Fruit fly (Drosophila melanogaster) whole organism, embryonic: ENCODE measurements around the gene CG9674.

ENCODE experiments used
- Blimp-1 ChIP-seq: fragments of 200-800 bp; sonication (Bioruptor generic); optimal IDR thresholded peaks from 3 replicates; lab custom pipeline; 2018; ENCODE audit warnings: missing biosample characterization, missing genetic modification characterization, mild to moderate bottlenecking, moderate library complexity, missing genetic modification reagents
- BtbVII ChIP-seq: fragments of 200-800 bp; sonication (Bioruptor generic); optimal IDR thresholded peaks from 3 replicates; lab custom pipeline; 2017; ENCODE audit warnings: missing biosample characterization, mild to moderate bottlenecking, missing genetic modification characterization
- CG10543 ChIP-seq: fragments of 200-800 bp; sonication (Bioruptor generic); optimal IDR thresholded peaks from 3 replicates; lab custom pipeline; 2017; ENCODE audit warnings: missing biosample characterization, mild to moderate bottlenecking, missing genetic modification characterization, moderate library complexity
- CG11085 ChIP-seq: fragments of 200-800 bp; sonication (Bioruptor generic); IDR thresholded peaks from 2 replicates; pipeline ENCODE4 v1.3.6; 2022; ENCODE audit warnings: missing biosample characterization, missing genetic modification characterization
- CG13894 ChIP-seq: fragments of 200-800 bp; sonication (Bioruptor generic); optimal IDR thresholded peaks from 3 replicates; lab custom pipeline; 2018; ENCODE audit warnings: missing biosample characterization, mild to moderate bottlenecking, missing genetic modification characterization, moderate library complexity
- CG14710 ChIP-seq: fragments of 200-800 bp; sonication (Bioruptor generic); optimal IDR thresholded peaks from 3 replicates; lab custom pipeline; 2019; ENCODE audit warnings: missing biosample characterization, mild to moderate bottlenecking, missing genetic modification characterization, moderate library complexity
- CG14860 ChIP-seq: fragments of 200-800 bp; sonication (Bioruptor generic); IDR thresholded peaks from 3 replicates; pipeline ENCODE4 v1.3.6; 2022; ENCODE audit warnings: missing biosample characterization, missing genetic modification characterization; ENCODE audit not compliant: partially characterized antibody
- CG17568 ChIP-seq: fragments of 200-800 bp; sonication (Bioruptor generic); optimal IDR thresholded peaks from 2 replicates; lab custom pipeline; 2018; ENCODE audit warnings: missing biosample characterization, mild to moderate bottlenecking, missing genetic modification characterization, moderate library complexity
- CG17612 ChIP-seq: fragments of 200-800 bp; sonication (Bioruptor generic); IDR thresholded peaks from 2 replicates; pipeline ENCODE4 v1.3.6; 2022; ENCODE audit warnings: missing biosample characterization, missing genetic modification characterization
- CG4282 ChIP-seq: fragments of 200-800 bp; sonication (Bioruptor generic); optimal IDR thresholded peaks from 2 replicates; lab custom pipeline; 2016; ENCODE audit warnings: missing biosample characterization, missing genetic modification characterization
- CG4360 ChIP-seq: fragments of 200-800 bp; sonication (Bioruptor generic); IDR thresholded peaks from 2 replicates; pipeline ENCODE4 v1.3.6; 2022; ENCODE audit warnings: missing biosample characterization, missing genetic modification characterization
- CG4617 ChIP-seq: fragments of 200-800 bp; sonication (Bioruptor generic); optimal IDR thresholded peaks from 3 replicates; lab custom pipeline; 2016; ENCODE audit warnings: missing biosample characterization, missing genetic modification characterization, borderline replicate concordance
- CG6765 ChIP-seq: fragments of 200-800 bp; sonication (Bioruptor generic); optimal IDR thresholded peaks from 3 replicates; lab custom pipeline; 2017; ENCODE audit warnings: missing biosample characterization, mild to moderate bottlenecking, missing genetic modification characterization
- CG7271 ChIP-seq: fragments of 200-800 bp; sonication (Bioruptor generic); optimal IDR thresholded peaks from 2 replicates; lab custom pipeline; 2018; ENCODE audit warnings: missing biosample characterization, mild to moderate bottlenecking, missing genetic modification characterization, moderate library complexity
- CG8281 ChIP-seq: fragments of 200-800 bp; sonication (Bioruptor generic); optimal IDR thresholded peaks from 2 replicates; lab custom pipeline; 2018; ENCODE audit warnings: missing biosample characterization, mild to moderate bottlenecking, missing genetic modification characterization, moderate library complexity
- CG9876 ChIP-seq: fragments of 200-800 bp; sonication (Bioruptor generic); optimal IDR thresholded peaks from 2 replicates; lab custom pipeline; 2016; ENCODE audit warnings: missing biosample characterization, missing genetic modification characterization
- CTCF ChIP-seq: fragments of 200-800 bp; sonication (Bioruptor generic); optimal IDR thresholded peaks from 2 replicates; lab custom pipeline; 2017; ENCODE audit warnings: missing biosample characterization, mild to moderate bottlenecking, missing genetic modification characterization, moderate library complexity
- Doc2 ChIP-seq: fragments of 200-800 bp; sonication (Bioruptor generic); IDR thresholded peaks from 2 replicates; pipeline ENCODE4 v1.3.6; 2022; ENCODE audit warnings: missing biosample characterization, missing genetic modification characterization
- Dp ChIP-seq: fragments of 200-800 bp; sonication (Bioruptor generic); optimal IDR thresholded peaks from 2 replicates; lab custom pipeline; 2018; ENCODE audit warnings: missing biosample characterization, mild to moderate bottlenecking, missing genetic modification characterization, moderate library complexity
- Ets65A ChIP-seq: fragments of 200-800 bp; sonication (Bioruptor generic); peaks from one replicate; lab custom pipeline; 2016; ENCODE audit warnings: missing biosample characterization, missing genetic modification characterization
- Gsc ChIP-seq: fragments of 200-800 bp; sonication (Bioruptor generic); IDR thresholded peaks from 2 replicates; pipeline ENCODE4 v1.3.6; 2022; ENCODE audit warnings: missing biosample characterization, missing genetic modification characterization
- HLH3B ChIP-seq: fragments of 200-800 bp; sonication (Bioruptor generic); IDR thresholded peaks from 2 replicates; pipeline ENCODE4 v1.3.6; 2022; ENCODE audit warnings: missing biosample characterization, missing genetic modification characterization
- Hr78 ChIP-seq, 2 experiments: fragments of 200-800 bp in 1 of 2; fragments of >200 bp in 1 of 2; sonication (Bioruptor generic) in 1 of 2; optimal IDR thresholded peaks; 2 replicates each; lab custom pipeline; 2017 to 2019; ENCODE audit warnings: missing biosample characterization in 2 of 2, missing genetic modification characterization in 2 of 2, mild to moderate bottlenecking in 1 of 2, moderate library complexity in 1 of 2
- Lim3 ChIP-seq: fragments of 200-800 bp; sonication (Bioruptor generic); IDR thresholded peaks from 2 replicates; pipeline ENCODE4 v1.3.6; 2022; ENCODE audit warnings: missing biosample characterization, missing genetic modification characterization
- Oaz ChIP-seq: fragments of 200-800 bp; sonication (Bioruptor generic); IDR thresholded peaks from 2 replicates; pipeline ENCODE4 v1.3.6; 2022; ENCODE audit warnings: missing biosample characterization, missing genetic modification characterization
- Side ChIP-seq: fragments of 200-800 bp; sonication (Bioruptor generic); optimal IDR thresholded peaks from 2 replicates; lab custom pipeline; 2016; ENCODE audit warnings: missing biosample characterization, missing genetic modification characterization
- Sox100B ChIP-seq: fragments of 200-800 bp; sonication (Bioruptor generic); optimal IDR thresholded peaks from 3 replicates; lab custom pipeline; 2018; ENCODE audit warnings: missing biosample characterization, mild to moderate bottlenecking, missing genetic modification characterization
- Sry-β ChIP-seq: fragments of 200-800 bp; sonication (Bioruptor generic); optimal IDR thresholded peaks from 2 replicates; lab custom pipeline; 2018; ENCODE audit warnings: missing biosample characterization, mild to moderate bottlenecking, missing genetic modification characterization, moderate library complexity
- al ChIP-seq: fragments of 200-800 bp; sonication (Bioruptor generic); IDR thresholded peaks from 2 replicates; pipeline ENCODE4 v1.3.6; 2022; ENCODE audit warnings: missing biosample characterization, missing genetic modification characterization
- ap ChIP-seq: fragments of 200-800 bp; sonication (Bioruptor generic); IDR thresholded peaks from 2 replicates; pipeline ENCODE4 v1.3.6; 2022; ENCODE audit warnings: missing biosample characterization, missing genetic modification characterization
- ara ChIP-seq: fragments of 200-800 bp; sonication (Bioruptor generic); IDR thresholded peaks from 2 replicates; pipeline ENCODE4 v1.3.6; 2022; ENCODE audit warnings: missing biosample characterization, missing genetic modification characterization
- bigmax ChIP-seq: fragments of 200-800 bp; sonication (Bioruptor generic); optimal IDR thresholded peaks from 2 replicates; lab custom pipeline; 2018; ENCODE audit warnings: missing biosample characterization, mild to moderate bottlenecking, missing genetic modification characterization
- cad ChIP-seq: fragments of >200 bp; optimal IDR thresholded peaks from 2 replicates; lab custom pipeline; 2017; ENCODE audit warnings: missing biosample characterization, missing genetic modification characterization
- cwo ChIP-seq: fragments of 200-800 bp; sonication (Bioruptor generic); optimal IDR thresholded peaks from 3 replicates; lab custom pipeline; 2017; ENCODE audit warnings: missing biosample characterization, missing genetic modification characterization, mild to moderate bottlenecking, moderate library complexity, missing genetic modification reagents
- dan ChIP-seq: fragments of 200-800 bp; sonication (Bioruptor generic); IDR thresholded peaks from 2 replicates; pipeline ENCODE4 v1.3.6; 2022; ENCODE audit warnings: missing biosample characterization, missing genetic modification characterization
- gce ChIP-seq: fragments of 200-800 bp; sonication (Bioruptor generic); IDR thresholded peaks from 3 replicates; pipeline ENCODE4 v1.3.6; 2022; ENCODE audit warnings: missing biosample characterization, missing genetic modification characterization
- gem ChIP-seq: fragments of 200-800 bp; sonication (Bioruptor generic); optimal IDR thresholded peaks from 2 replicates; lab custom pipeline; 2019; ENCODE audit warnings: missing biosample characterization, mild to moderate bottlenecking, missing genetic modification characterization, moderate library complexity
- gsb ChIP-seq: fragments of 200-800 bp; sonication (Bioruptor generic); IDR thresholded peaks from 2 replicates; pipeline ENCODE4 v1.3.6; 2022; ENCODE audit warnings: missing biosample characterization, missing genetic modification characterization
- kni ChIP-seq: fragments of 200-800 bp; sonication (Bioruptor generic); optimal IDR thresholded peaks from 3 replicates; lab custom pipeline; 2017; ENCODE audit warnings: mild to moderate bottlenecking, missing biosample characterization, missing genetic modification reagents, missing genetic modification characterization
- lab ChIP-seq: fragments of 200-800 bp; sonication (Bioruptor generic); optimal IDR thresholded peaks from 3 replicates; lab custom pipeline; 2017; ENCODE audit warnings: missing biosample characterization, missing genetic modification characterization, mild to moderate bottlenecking, moderate library complexity, missing genetic modification reagents
- mld ChIP-seq: fragments of 200-800 bp; sonication (Bioruptor generic); IDR thresholded peaks from 3 replicates; pipeline ENCODE4 v1.3.6; 2022; ENCODE audit warnings: missing biosample characterization, missing genetic modification characterization; ENCODE audit not compliant: partially characterized antibody
- onecut ChIP-seq: fragments of 200-800 bp; sonication (Bioruptor generic); IDR thresholded peaks from 2 replicates; pipeline ENCODE4 v1.3.6; 2022; ENCODE audit warnings: missing biosample characterization, missing genetic modification characterization
- pan ChIP-seq, 4 experiments: fragments of >200 bp in 3 of 4; fragments of 200-800 bp in 1 of 4; sonication (Bioruptor generic) in 1 of 4; optimal IDR thresholded peaks in 3 of 4; IDR thresholded peaks in 1 of 4; 2 replicates each; pipeline versions ENCODE4 v1.3.6 to Lab custom; 2017 to 2022; ENCODE audit warnings: missing biosample characterization in 2 of 4, missing genetic modification characterization in 2 of 4, mixed read lengths in 1 of 4
- pfk ChIP-seq: fragments of 200-800 bp; sonication (Bioruptor generic); optimal IDR thresholded peaks from 2 replicates; lab custom pipeline; 2018; ENCODE audit warnings: missing biosample characterization, mild to moderate bottlenecking, missing genetic modification characterization, moderate library complexity
- phol ChIP-seq: fragments of 200-800 bp; sonication (Bioruptor generic); optimal IDR thresholded peaks from 3 replicates; lab custom pipeline; 2018; ENCODE audit warnings: missing biosample characterization, mild to moderate bottlenecking, missing genetic modification characterization, moderate library complexity
- prd ChIP-seq, 3 experiments: fragments of >200 bp in 2 of 3; fragments of 200-800 bp in 1 of 3; sonication (Bioruptor generic) in 1 of 3; optimal IDR thresholded peaks in 2 of 3; IDR thresholded peaks in 1 of 3; 2 replicates in 2 of 3; 3 replicates in 1 of 3; pipeline versions ENCODE4 v1.3.6 to Lab custom; 2017 to 2022; ENCODE audit warnings: missing biosample characterization in 1 of 3, missing genetic modification characterization in 1 of 3
- sd ChIP-seq: fragments of 200-800 bp; sonication (Bioruptor generic); optimal IDR thresholded peaks from 3 replicates; lab custom pipeline; 2018; ENCODE audit warnings: missing biosample characterization, mild to moderate bottlenecking, missing genetic modification characterization, moderate library complexity
- sna ChIP-seq: fragments of 200-800 bp; sonication (Bioruptor generic); IDR thresholded peaks from 2 replicates; pipeline ENCODE4 v1.3.6; 2022; ENCODE audit warnings: missing biosample characterization, missing genetic modification characterization; ENCODE audit not compliant: partially characterized antibody
- tll ChIP-seq, 2 experiments: fragments of 200-800 bp in 1 of 2; fragments of >200 bp in 1 of 2; sonication (Bioruptor generic) in 1 of 2; optimal IDR thresholded peaks; 2 replicates each; lab custom pipeline; 2017 to 2019; ENCODE audit warnings: missing biosample characterization in 2 of 2, missing genetic modification characterization in 2 of 2, mild to moderate bottlenecking in 1 of 2, moderate library complexity in 1 of 2

Gene CG9674

dm6 chr3L:16769866-16770265, 37.7 kb downstream of the CG9674 start (continued):
- no peak for TF ChIP-seq phol
- peak; percentile 92 for TF ChIP-seq CTCF (GFP tag; lab: Kevin White, UChicago)
- 0 out of 3 replicates have a peak, but pooled peaks have one; percentile 59 for TF ChIP-seq gce (GFP tag; lab: Robert Waterston, UW)
- TF ChIP-seq Side (GFP tag; lab: Kevin White, UChicago): peak; percentile 32
- no peak for TF ChIP-seq bigmax (GFP tag; lab: Kevin White, UChicago)
- TF ChIP-seq CG11085 (GFP tag; lab: Robert Waterston, UW): no peak
- peak; percentile 72 for TF ChIP-seq kni (GFP tag; lab: Kevin White, UChicago)
- TF ChIP-seq ara (GFP tag; lab: Robert Waterston, UW): peak; percentile 35; the same call in 1 of the 2 replicates
- TF ChIP-seq CG7271 (tag; lab: Kevin White, UChicago): peak; percentile 15
- TF ChIP-seq mld: no peak
- TF ChIP-seq CG13894 (tag; lab: Kevin White, UChicago): no peak
- no peak for TF ChIP-seq ap (GFP tag; lab: Robert Waterston, UW)
- TF ChIP-seq CG4617: no peak
- TF ChIP-seq Oaz (GFP tag; lab: Robert Waterston, UW): 0 out of 2 replicates have a peak, but pooled peaks have one; percentile 19
- TF ChIP-seq CG17612 (GFP tag; lab: Robert Waterston, UW): no peak
- TF ChIP-seq Ets65A (GFP tag; lab: Kevin White, UChicago): peak; percentile 81
- TF ChIP-seq Dp (GFP tag; lab: Kevin White, UChicago): no peak
- no peak for TF ChIP-seq CG10543 (GFP tag; lab: Kevin White, UChicago)
- no peak for TF ChIP-seq Blimp-1 (GFP tag; lab: Kevin White, UChicago)
- TF ChIP-seq al: no peak
- TF ChIP-seq Doc2 (GFP tag; lab: Robert Waterston, UW): no peak
- peak in 1 of 2 experiments; percentile 90 for TF ChIP-seq tll (GFP tag; optimal IDR thresholded peaks at IDR 0.05; lab: Kevin White, UChicago)
- peak; percentile 25 for TF ChIP-seq CG17568 (GFP tag; lab: Kevin White, UChicago)
- no peak for TF ChIP-seq cwo (GFP tag; lab: Kevin White, UChicago)
- TF ChIP-seq CG14710 (tag; lab: Kevin White, UChicago): no peak
- no peak for TF ChIP-seq pfk (GFP tag; lab: Kevin White, UChicago)
- TF ChIP-seq HLH3B: no peak
- no peak for TF ChIP-seq CG14860 (GFP tag; lab: Robert Waterston, UW)
- TF ChIP-seq gem (tag; lab: Kevin White, UChicago): no peak
- TF ChIP-seq Gsc (GFP tag; lab: Robert Waterston, UW): no peak
- TF ChIP-seq CG4282 (GFP tag; lab: Kevin White, UChicago): no peak
- peak; percentile 9 for TF ChIP-seq cad
- no peak for TF ChIP-seq Sry-β (GFP tag; lab: Kevin White, UChicago)
- no peak for TF ChIP-seq BtbVII (GFP tag; lab: Kevin White, UChicago)
- peak; percentile 58 for TF ChIP-seq lab (GFP tag; lab: Kevin White, UChicago)
- peak; percentile 26 for TF ChIP-seq Sox100B
- TF ChIP-seq prd (optimal IDR thresholded peaks at IDR 0.05; lab: Kevin White, UChicago): no peak
- peak; percentile 29; the same call in 1 of the 3 replicates for TF ChIP-seq prd (GFP tag; IDR thresholded peaks at IDR 0.05; lab: Robert Waterston, UW)
- TF ChIP-seq pan (optimal IDR thresholded peaks at IDR 0.05; lab: Kevin White, UChicago): no peak
- TF ChIP-seq pan (GFP tag; optimal IDR thresholded peaks at IDR 0.05 in 1 of 2, IDR thresholded peaks at IDR 0.05 in 1 of 2): no peak
- TF ChIP-seq CG8281 (tag; lab: Kevin White, UChicago): peak; percentile 9
- TF ChIP-seq CG6765 (GFP tag; lab: Kevin White, UChicago): peak; percentile 59
- no peak for TF ChIP-seq sna (GFP tag; lab: Robert Waterston, UW)
- TF ChIP-seq Hr78 (GFP tag; optimal IDR thresholded peaks at IDR 0.05; lab: Kevin White, UChicago): no peak
- no peak for TF ChIP-seq sd
- TF ChIP-seq dan (GFP tag; lab: Robert Waterston, UW): no peak
- no peak for TF ChIP-seq CG9876 (GFP tag; lab: Kevin White, UChicago)
- no peak for TF ChIP-seq Lim3
- TF ChIP-seq onecut (GFP tag; lab: Robert Waterston, UW): peak; percentile 73
- no peak for TF ChIP-seq gsb (GFP tag; lab: Robert Waterston, UW)
- 0 out of 2 replicates have a peak, but pooled peaks have one; percentile 29 for TF ChIP-seq CG4360 (GFP tag; lab: Robert Waterston, UW)
